Fruit fly (Drosophila melanogaster) whole organism, embryonic: Measurements from ENCODE around the gene CG32573.

Experiments used
- Blimp-1 ChIP-seq: fragments of 200-800 bp; sonication (Bioruptor generic); optimal IDR thresholded peaks from 3 replicates; lab custom pipeline; 2018; ENCODE audit warnings: missing biosample characterization, missing genetic modification characterization, mild to moderate bottlenecking, moderate library complexity, missing genetic modification reagents
- CG10979 ChIP-seq: fragments of 200-800 bp; sonication (Bioruptor generic); optimal IDR thresholded peaks from 2 replicates; lab custom pipeline; 2018; ENCODE audit warnings: missing biosample characterization, mild to moderate bottlenecking, missing genetic modification characterization, moderate library complexity
- CG12236 ChIP-seq: fragments of 200-800 bp; sonication (Bioruptor generic); optimal IDR thresholded peaks from 2 replicates; lab custom pipeline; 2016; ENCODE audit warnings: missing biosample characterization, missing genetic modification characterization
- CG13424 ChIP-seq: fragments of 200-800 bp; sonication (Bioruptor generic); optimal IDR thresholded peaks from 2 replicates; lab custom pipeline; 2019; ENCODE audit warnings: missing biosample characterization, mild to moderate bottlenecking, missing genetic modification characterization, moderate library complexity
- CG1603 ChIP-seq: fragments of 200-800 bp; sonication (Bioruptor generic); optimal IDR thresholded peaks from 2 replicates; lab custom pipeline; 2019; ENCODE audit warnings: missing biosample characterization, mild to moderate bottlenecking, missing genetic modification characterization, moderate library complexity
- CG17912 ChIP-seq: fragments of 200-800 bp; sonication (Bioruptor generic); optimal IDR thresholded peaks from 2 replicates; lab custom pipeline; 2018; ENCODE audit warnings: missing biosample characterization, mild to moderate bottlenecking, missing genetic modification characterization
- CG18599 ChIP-seq: fragments of 200-800 bp; sonication (Bioruptor generic); optimal IDR thresholded peaks from 3 replicates; lab custom pipeline; 2017; ENCODE audit warnings: missing biosample characterization, missing genetic modification characterization, mild to moderate bottlenecking, moderate library complexity, missing genetic modification reagents
- CG2116 ChIP-seq: fragments of 200-800 bp; sonication (Bioruptor generic); optimal IDR thresholded peaks from 3 replicates; lab custom pipeline; 2018; ENCODE audit warnings: missing biosample characterization, mild to moderate bottlenecking, missing genetic modification characterization
- CG2712 ChIP-seq: fragments of 200-800 bp; optimal IDR thresholded peaks from 3 replicates; lab custom pipeline; 2019; ENCODE audit warnings: missing biosample characterization, mild to moderate bottlenecking, missing genetic modification characterization, moderate library complexity
- CG7745 ChIP-seq: fragments of 200-800 bp; sonication (Bioruptor generic); optimal IDR thresholded peaks from 2 replicates; lab custom pipeline; 2018; ENCODE audit warnings: missing biosample characterization, mild to moderate bottlenecking, missing genetic modification characterization, moderate library complexity
- CG8924 ChIP-seq: fragments of 200-800 bp; optimal IDR thresholded peaks from 3 replicates; lab custom pipeline; 2019; ENCODE audit warnings: missing biosample characterization, mild to moderate bottlenecking, missing genetic modification characterization, moderate library complexity
- D19A ChIP-seq: fragments of 200-800 bp; optimal IDR thresholded peaks from 3 replicates; lab custom pipeline; 2019; ENCODE audit warnings: missing biosample characterization, mild to moderate bottlenecking, missing genetic modification characterization, moderate library complexity
- Fer3 ChIP-seq: fragments of 200-800 bp; sonication (Bioruptor generic); optimal IDR thresholded peaks from 2 replicates; lab custom pipeline; 2018; ENCODE audit warnings: missing biosample characterization, mild to moderate bottlenecking, missing genetic modification characterization, moderate library complexity
- H2.0 ChIP-seq: fragments of 200-800 bp; sonication (Bioruptor generic); IDR thresholded peaks from 2 replicates; pipeline ENCODE4 v1.3.6; 2022; ENCODE audit warnings: missing biosample characterization, missing genetic modification characterization
- Hr51 ChIP-seq, 2 experiments: fragments of 200-800 bp; sonication (Bioruptor generic); optimal IDR thresholded peaks; 2 replicates in 1 of 2; 3 replicates in 1 of 2; lab custom pipeline; 2016 to 2018; ENCODE audit warnings: missing biosample characterization in 2 of 2, missing genetic modification characterization in 2 of 2, mild to moderate bottlenecking in 1 of 2, moderate library complexity in 1 of 2
- Hsf ChIP-seq: fragments of 200-800 bp; sonication (Bioruptor generic); optimal IDR thresholded peaks from 3 replicates; lab custom pipeline; 2016; ENCODE audit warnings: missing biosample characterization, missing genetic modification characterization
- Med ChIP-seq: fragments of 200-800 bp; sonication (Bioruptor generic); peaks from one replicate; lab custom pipeline; 2016; ENCODE audit warnings: missing biosample characterization, missing genetic modification characterization, mild to moderate bottlenecking, inconsistent platforms, moderate library complexity
- Nf-YA ChIP-seq: fragments of 200-800 bp; sonication (Bioruptor generic); IDR thresholded peaks from 2 replicates; pipeline ENCODE4 v1.3.6; 2022; ENCODE audit warnings: missing biosample characterization, missing genetic modification characterization
- Ravus ChIP-seq: fragments of 200-800 bp; sonication (Bioruptor generic); IDR thresholded peaks from 2 replicates; pipeline ENCODE4 v1.3.6; 2022; ENCODE audit warnings: missing biosample characterization, missing genetic modification characterization
- Sox102F ChIP-seq: fragments of 200-800 bp; sonication (Bioruptor generic); optimal IDR thresholded peaks from 2 replicates; lab custom pipeline; 2018; ENCODE audit warnings: missing biosample characterization, mild to moderate bottlenecking, missing genetic modification characterization, moderate library complexity
- Trl ChIP-seq, 3 experiments: fragments of >200 bp in 2 of 3; fragments of 200-800 bp in 1 of 3; sonication (Bioruptor generic) in 1 of 3; optimal IDR thresholded peaks; 2 replicates in 1 of 3; 3 replicates in 2 of 3; lab custom pipeline; 2016 to 2017; ENCODE audit warnings: missing biosample characterization in 1 of 3, missing genetic modification characterization in 1 of 3
- Xrp1 ChIP-seq: fragments of 200-800 bp; sonication (Bioruptor generic); IDR thresholded peaks from 2 replicates; pipeline ENCODE4 v1.3.6; 2022; ENCODE audit warnings: missing biosample characterization, missing genetic modification characterization
- ac ChIP-seq: fragments of 200-800 bp; sonication (Bioruptor generic); optimal IDR thresholded peaks from 3 replicates; lab custom pipeline; 2017; ENCODE audit warnings: missing biosample characterization, mild to moderate bottlenecking, missing genetic modification characterization
- bsh ChIP-seq, 2 experiments: fragments of 200-800 bp; sonication (Bioruptor generic); optimal IDR thresholded peaks; 2 replicates each; lab custom pipeline; 2017 to 2018; ENCODE audit warnings: mild to moderate bottlenecking in 2 of 2, missing biosample characterization in 2 of 2, missing genetic modification characterization in 2 of 2, moderate library complexity in 1 of 2
- chif ChIP-seq, 2 experiments: fragments of 200-800 bp; sonication (Bioruptor generic); optimal IDR thresholded peaks; 3 replicates each; lab custom pipeline; 2016; ENCODE audit warnings: missing biosample characterization in 2 of 2, missing genetic modification characterization in 2 of 2
- dan ChIP-seq: fragments of 200-800 bp; sonication (Bioruptor generic); IDR thresholded peaks from 2 replicates; pipeline ENCODE4 v1.3.6; 2022; ENCODE audit warnings: missing biosample characterization, missing genetic modification characterization
- esg ChIP-seq: fragments of 200-800 bp; sonication (Bioruptor generic); conservative IDR thresholded peaks from 2 replicates; pipeline ENCODE4 v1.3.6; 2022; ENCODE audit warnings: missing biosample characterization, missing genetic modification characterization
- fd96Cb ChIP-seq: fragments of 200-800 bp; sonication (Bioruptor generic); optimal IDR thresholded peaks from 2 replicates; lab custom pipeline; 2018; ENCODE audit warnings: missing biosample characterization, mild to moderate bottlenecking, missing genetic modification characterization, moderate library complexity
- gcm2 ChIP-seq: fragments of 200-800 bp; sonication (Bioruptor generic); optimal IDR thresholded peaks from 2 replicates; lab custom pipeline; 2016; ENCODE audit warnings: missing biosample characterization, missing genetic modification characterization
- gem ChIP-seq: fragments of 200-800 bp; sonication (Bioruptor generic); optimal IDR thresholded peaks from 2 replicates; lab custom pipeline; 2019; ENCODE audit warnings: missing biosample characterization, mild to moderate bottlenecking, missing genetic modification characterization, moderate library complexity
- grau ChIP-seq: fragments of 200-800 bp; optimal IDR thresholded peaks from 3 replicates; lab custom pipeline; 2019; ENCODE audit warnings: missing biosample characterization, mild to moderate bottlenecking, missing genetic modification characterization, moderate library complexity
- grn ChIP-seq: fragments of 200-800 bp; sonication (Bioruptor generic); optimal IDR thresholded peaks from 3 replicates; lab custom pipeline; 2017; ENCODE audit warnings: missing biosample characterization, missing genetic modification characterization
- hth ChIP-seq: fragments of >200 bp; optimal IDR thresholded peaks from 2 replicates; lab custom pipeline; 2017; ENCODE audit warnings: inconsistent platforms
- lmd ChIP-seq: fragments of 200-800 bp; sonication (Bioruptor generic); IDR thresholded peaks from 2 replicates; pipeline ENCODE4 v1.3.6; 2022; ENCODE audit warnings: missing biosample characterization, missing genetic modification characterization
- nerfin-1 ChIP-seq: fragments of 200-800 bp; sonication (Bioruptor generic); optimal IDR thresholded peaks from 3 replicates; lab custom pipeline; 2019; ENCODE audit warnings: missing biosample characterization, mild to moderate bottlenecking, missing genetic modification characterization, moderate library complexity
- nmo ChIP-seq: fragments of 200-800 bp; sonication (Bioruptor generic); optimal IDR thresholded peaks from 2 replicates; lab custom pipeline; 2018; ENCODE audit warnings: missing biosample characterization, mild to moderate bottlenecking, missing genetic modification characterization, moderate library complexity
- psq ChIP-seq: fragments of 200-800 bp; sonication (Bioruptor generic); optimal IDR thresholded peaks from 2 replicates; lab custom pipeline; 2017; ENCODE audit warnings: missing biosample characterization, missing genetic modification characterization
- rib ChIP-seq: fragments of 200-800 bp; sonication (Bioruptor generic); IDR thresholded peaks from 2 replicates; pipeline ENCODE4 v1.3.6; 2022; ENCODE audit warnings: missing biosample characterization, missing genetic modification characterization
- row ChIP-seq: fragments of 200-800 bp; sonication (Bioruptor generic); IDR thresholded peaks from 3 replicates; pipeline ENCODE4 v1.3.6; 2022; ENCODE audit warnings: missing biosample characterization, missing genetic modification characterization
- sisA ChIP-seq: fragments of 200-800 bp; sonication (Bioruptor generic); IDR thresholded peaks from 2 replicates; pipeline ENCODE4 v1.3.6; 2022; ENCODE audit warnings: missing biosample characterization, missing genetic modification characterization
- slou ChIP-seq: fragments of 200-800 bp; sonication (Bioruptor generic); optimal IDR thresholded peaks from 3 replicates; lab custom pipeline; 2016; ENCODE audit warnings: missing biosample characterization, missing genetic modification characterization
- sr ChIP-seq: fragments of 200-800 bp; sonication (Bioruptor generic); IDR thresholded peaks from 3 replicates; pipeline ENCODE4 v1.3.6; 2022; ENCODE audit warnings: missing biosample characterization, missing genetic modification characterization
- wor ChIP-seq: fragments of 200-800 bp; sonication (Bioruptor generic); IDR thresholded peaks from 2 replicates; pipeline ENCODE4 v1.3.6; 2022; ENCODE audit warnings: missing biosample characterization, missing genetic modification characterization
- z ChIP-seq: fragments of 200-800 bp; sonication (Bioruptor generic); IDR thresholded peaks from 3 replicates; pipeline ENCODE4 v1.3.6; 2022; ENCODE audit warnings: missing biosample characterization, missing genetic modification characterization
- zen2 ChIP-seq: fragments of 200-800 bp; sonication (Bioruptor generic); IDR thresholded peaks from 3 replicates; pipeline ENCODE4 v1.3.6; 2022; ENCODE audit warnings: missing biosample characterization, missing genetic modification characterization; ENCODE audit not compliant: partially characterized antibody
- zfh1 ChIP-seq: fragments of 200-800 bp; sonication (Bioruptor generic); IDR thresholded peaks from 3 replicates; pipeline ENCODE4 v1.3.6; 2022; ENCODE audit warnings: missing biosample characterization, missing genetic modification characterization

CG32573 gene

DNA sequence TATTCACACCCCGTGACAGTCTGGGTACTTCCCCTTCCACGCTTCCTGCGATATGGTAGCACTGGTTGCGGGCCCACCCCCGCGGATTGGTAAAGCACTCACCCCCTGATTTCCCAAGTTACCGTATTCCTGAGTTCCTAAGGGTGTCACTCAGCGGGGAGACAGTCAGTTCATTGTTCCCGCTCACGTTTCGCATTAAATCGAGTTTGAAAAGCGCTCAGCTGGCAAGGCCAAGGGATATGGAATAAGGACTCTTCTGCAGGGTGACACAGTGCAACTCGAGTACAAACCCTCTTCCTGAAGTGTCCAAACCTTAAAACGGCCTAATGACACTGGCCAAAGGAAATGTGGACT is 36.9 kb downstream of the CG32573 start (continued):
- TF ChIP-seq psq (GFP tag; lab: Kevin White, UChicago) (no peak), z (GFP tag; lab: Robert Waterston, UW) (peak; percentile 60; the same call in 2 of the 3 replicates)

DNA sequence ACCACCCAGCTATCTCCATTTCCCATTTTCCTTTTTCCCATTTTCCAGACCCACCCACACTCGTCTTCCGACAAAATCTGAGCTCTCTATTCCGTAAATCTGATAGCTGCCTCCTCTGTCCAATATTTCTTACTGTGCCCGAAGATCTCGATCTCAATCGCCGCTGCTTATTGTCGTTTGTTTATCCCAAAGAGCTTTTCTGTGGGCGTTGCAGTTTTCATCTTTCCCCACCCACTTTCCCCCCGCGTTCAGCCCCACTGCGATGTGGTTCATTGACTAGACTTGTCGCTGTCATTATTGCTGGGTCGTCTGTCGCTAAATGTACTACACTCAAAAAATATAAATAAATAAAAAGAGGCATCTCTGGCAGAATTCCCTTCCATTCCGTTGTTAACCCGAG is 38.2 kb downstream of the CG32573 start:
- TF ChIP-seq sr (GFP tag; lab: Robert Waterston, UW) (peak; percentile 90), grn (GFP tag; lab: Kevin White, UChicago) (peak; percentile 34), rib (GFP tag; lab: Robert Waterston, UW) (no peak), CG12236 (GFP tag; lab: Kevin White, UChicago) (no peak), CG18599 (GFP tag; lab: Kevin White, UChicago) (no peak)

- TF ChIP-seq Blimp-1 (GFP tag; lab: Kevin White, UChicago) (peak; percentile 29), CG2712 (tag; lab: Kevin White, UChicago) (peak; percentile 34), CG2116 (GFP tag; lab: Kevin White, UChicago) (no peak), bsh (GFP tag; optimal IDR thresholded peaks at IDR 0.05; lab: Kevin White, UChicago) (peak in 1 of 2 experiments; percentile 55), D19A (peak; percentile 92), fd96Cb (peak; percentile 25), CG17912 (no peak), gem (peak; percentile 29), sisA (GFP tag; lab: Robert Waterston, UW) (no peak), dan (GFP tag; lab: Robert Waterston, UW) (no peak), Fer3 (tag; lab: Kevin White, UChicago) (no peak), nmo (GFP tag; lab: Kevin White, UChicago) (peak; percentile 15)
Observed at dm6 chrX:16689966-16690365, 38.8 kb downstream of the CG32573 start.

- TF ChIP-seq CG1603 (tag; lab: Kevin White, UChicago), result peak; percentile 42
- peak; percentile 26; the same call in 1 of the 2 replicates for TF ChIP-seq lmd (GFP tag; lab: Robert Waterston, UW)
- peak in 1 of 2 experiments; percentile 22 for TF ChIP-seq Hr51 (GFP tag; optimal IDR thresholded peaks at IDR 0.05; lab: Kevin White, UChicago)
- TF ChIP-seq row (GFP tag; lab: Robert Waterston, UW), result peak; percentile 55
- TF ChIP-seq CG13424, result peak; percentile 25
- TF ChIP-seq CG8924 (tag; lab: Kevin White, UChicago), result no peak
- peak; percentile 55 for TF ChIP-seq H2.0 (GFP tag; lab: Robert Waterston, UW)
- no peak for TF ChIP-seq CG7745 (tag; lab: Kevin White, UChicago)
- no peak for TF ChIP-seq gcm2 (GFP tag; lab: Kevin White, UChicago)
- TF ChIP-seq nerfin-1 (tag; lab: Kevin White, UChicago), result peak; percentile 11
- peak; percentile 41; the same call in 1 of the 3 replicates for TF ChIP-seq zfh1 (GFP tag; lab: Robert Waterston, UW)
- TF ChIP-seq Med (GFP tag; lab: Kevin White, UChicago), result peak; percentile 80
- peak; percentile 25 for TF ChIP-seq Hsf
- no peak for TF ChIP-seq slou (GFP tag; lab: Kevin White, UChicago)
- peak; percentile 8 for TF ChIP-seq CG10979 (tag; lab: Kevin White, UChicago)
- TF ChIP-seq grau (tag; lab: Kevin White, UChicago), result peak; percentile 85
- TF ChIP-seq esg (GFP tag; lab: Robert Waterston, UW), result 0 out of 2 replicates have a peak, but pooled peaks have one; percentile 9
- TF ChIP-seq hth (lab: Kevin White, UChicago), result no peak
- TF ChIP-seq Xrp1, result peak; percentile 43; the same call in 1 of the 2 replicates
- TF ChIP-seq zen2 (GFP tag; lab: Robert Waterston, UW), result no peak
- TF ChIP-seq Trl (optimal IDR thresholded peaks at IDR 0.05; lab: Kevin White, UChicago), result no peak
- no peak for TF ChIP-seq Trl (GFP tag; optimal IDR thresholded peaks at IDR 0.05; lab: Kevin White, UChicago)
- TF ChIP-seq Ravus, result no peak
- TF ChIP-seq Nf-YA (GFP tag; lab: Robert Waterston, UW), result no peak
- TF ChIP-seq wor (GFP tag; lab: Robert Waterston, UW), result 0 out of 2 replicates have a peak, but pooled peaks have one; percentile 33
- TF ChIP-seq Sox102F (GFP tag; lab: Kevin White, UChicago), result peak; percentile 42
- no peak for TF ChIP-seq ac (GFP tag; lab: Kevin White, UChicago)
- TF ChIP-seq chif (GFP tag; optimal IDR thresholded peaks at IDR 0.05; lab: Kevin White, UChicago), result peak in 1 of 2 experiments; percentile 28
Observed at dm6 chrX:16690499-16690898, 39.3 kb downstream of the CG32573 start.
